Fruit fly (Drosophila melanogaster) whole organism, prepupa: ENCODE measurements around the gene CG16888.

Source experiments
- Blimp-1 ChIP-seq: fragments of 200-800 bp; sonication (Bioruptor generic); optimal IDR thresholded peaks from 3 replicates; lab custom pipeline; 2017; ENCODE audit warnings: missing biosample characterization, missing genetic modification characterization, mild to moderate bottlenecking, moderate library complexity, missing genetic modification reagents
- CG11902 ChIP-seq: fragments of 200-800 bp; sonication (Bioruptor generic); optimal IDR thresholded peaks from 3 replicates; lab custom pipeline; 2016; ENCODE audit warnings: missing biosample characterization, missing genetic modification characterization
- CG1621 ChIP-seq: fragments of 200-800 bp; sonication (Bioruptor generic); optimal IDR thresholded peaks from 3 replicates; lab custom pipeline; 2018; ENCODE audit warnings: missing biosample characterization, mild to moderate bottlenecking, missing genetic modification characterization
- CG3032 ChIP-seq: fragments of 200-800 bp; optimal IDR thresholded peaks from 2 replicates; lab custom pipeline; 2019; ENCODE audit warnings: missing biosample characterization, mild to moderate bottlenecking, missing genetic modification characterization, moderate library complexity
- CG31627 ChIP-seq: fragments of 200-800 bp; sonication (Bioruptor generic); optimal IDR thresholded peaks from 3 replicates; lab custom pipeline; 2016; ENCODE audit warnings: missing biosample characterization, missing genetic modification characterization
- CG32006 ChIP-seq: fragments of 200-800 bp; sonication (Bioruptor generic); optimal IDR thresholded peaks from 3 replicates; lab custom pipeline; 2017; ENCODE audit warnings: missing biosample characterization, mild to moderate bottlenecking, missing genetic modification characterization
- CG6276 ChIP-seq: fragments of 200-800 bp; sonication (Bioruptor generic); optimal IDR thresholded peaks from 2 replicates; lab custom pipeline; 2017; ENCODE audit warnings: missing biosample characterization, mild to moderate bottlenecking, missing genetic modification characterization
- CG6854 ChIP-seq: fragments of 200-800 bp; sonication (Bioruptor generic); optimal IDR thresholded peaks from 2 replicates; lab custom pipeline; 2017; ENCODE audit warnings: missing biosample characterization, mild to moderate bottlenecking, missing genetic modification characterization
- CG7368 ChIP-seq: fragments of 200-800 bp; sonication (Bioruptor generic); optimal IDR thresholded peaks from 3 replicates; lab custom pipeline; 2016; ENCODE audit warnings: missing biosample characterization, missing genetic modification characterization
- CG8119 ChIP-seq: fragments of 200-800 bp; sonication (Bioruptor generic); IDR thresholded peaks from 3 replicates; pipeline ENCODE4 v1.3.6; 2022; ENCODE audit warnings: missing biosample characterization, missing genetic modification characterization
- CG8319 ChIP-seq: fragments of 200-800 bp; sonication (Bioruptor generic); optimal IDR thresholded peaks from 3 replicates; lab custom pipeline; 2016; ENCODE audit warnings: missing biosample characterization, missing genetic modification characterization
- CG8632 ChIP-seq: fragments of 200-800 bp; sonication (Bioruptor generic); optimal IDR thresholded peaks from 3 replicates; lab custom pipeline; 2016; ENCODE audit warnings: missing biosample characterization, missing genetic modification characterization
- Eip78C ChIP-seq: fragments of 200-800 bp; sonication (Bioruptor generic); peaks from one replicate; lab custom pipeline; 2016; ENCODE audit warnings: missing biosample characterization, missing genetic modification characterization
- Eip93F ChIP-seq: fragments of 200-800 bp; sonication (Bioruptor generic); optimal IDR thresholded peaks from 2 replicates; lab custom pipeline; 2016; ENCODE audit warnings: missing biosample characterization, mild to moderate bottlenecking, missing genetic modification characterization
- Hr38 ChIP-seq: sonication (Bioruptor generic); optimal IDR thresholded peaks from 2 replicates; lab custom pipeline; 2016; ENCODE audit warnings: missing biosample characterization, missing genetic modification characterization
- Hr39 ChIP-seq: fragments of 200-800 bp; sonication (Bioruptor generic); optimal IDR thresholded peaks from 2 replicates; lab custom pipeline; 2016; ENCODE audit warnings: missing biosample characterization, missing genetic modification characterization
- Met ChIP-seq: fragments of 200-800 bp; sonication (Bioruptor generic); optimal IDR thresholded peaks from 3 replicates; lab custom pipeline; 2016; ENCODE audit warnings: missing biosample characterization, missing genetic modification characterization
- Sox102F ChIP-seq: fragments of 200-800 bp; sonication (Bioruptor generic); optimal IDR thresholded peaks from 2 replicates; lab custom pipeline; 2016; ENCODE audit warnings: missing biosample characterization, mild to moderate bottlenecking, missing genetic modification characterization
- achi ChIP-seq: fragments of 200-800 bp; sonication (Bioruptor generic); optimal IDR thresholded peaks from 3 replicates; lab custom pipeline; 2016; ENCODE audit warnings: missing biosample characterization, missing genetic modification characterization
- acj6 ChIP-seq: fragments of 200-800 bp; sonication (Bioruptor generic); optimal IDR thresholded peaks from 3 replicates; lab custom pipeline; 2016; ENCODE audit warnings: missing biosample characterization, missing genetic modification characterization
- dac ChIP-seq: fragments of 200-800 bp; sonication (Bioruptor generic); optimal IDR thresholded peaks from 2 replicates; lab custom pipeline; 2017; ENCODE audit warnings: missing biosample characterization, mild to moderate bottlenecking, missing genetic modification characterization
- dsx ChIP-seq: fragments of 200-800 bp; optimal IDR thresholded peaks from 3 replicates; lab custom pipeline; 2019; ENCODE audit warnings: missing biosample characterization, mild to moderate bottlenecking, missing genetic modification characterization, moderate library complexity; ENCODE audit not compliant: poor library complexity, severe bottlenecking
- eg ChIP-seq: fragments of 200-800 bp; sonication (Bioruptor generic); IDR thresholded peaks from 3 replicates; pipeline ENCODE4 v1.3.6; 2022; ENCODE audit warnings: missing biosample characterization, missing genetic modification characterization
- esn ChIP-seq: fragments of 200-800 bp; sonication (Bioruptor generic); optimal IDR thresholded peaks from 2 replicates; lab custom pipeline; 2016; ENCODE audit warnings: missing biosample characterization, mild to moderate bottlenecking, missing genetic modification characterization, moderate library complexity
- fd85E ChIP-seq: fragments of 200-800 bp; sonication (Bioruptor generic); optimal IDR thresholded peaks from 3 replicates; lab custom pipeline; 2016; ENCODE audit warnings: missing biosample characterization, missing genetic modification characterization
- fkh ChIP-seq: fragments of 200-800 bp; sonication (Bioruptor generic); optimal IDR thresholded peaks from 3 replicates; lab custom pipeline; 2017; ENCODE audit warnings: missing biosample characterization, mild to moderate bottlenecking, missing genetic modification characterization, moderate library complexity
- net ChIP-seq: fragments of 200-800 bp; sonication (Bioruptor generic); optimal IDR thresholded peaks from 3 replicates; lab custom pipeline; 2016; ENCODE audit warnings: missing biosample characterization, missing genetic modification characterization
- pdm3 ChIP-seq: fragments of 200-800 bp; sonication (Bioruptor generic); optimal IDR thresholded peaks from 3 replicates; lab custom pipeline; 2016; ENCODE audit warnings: missing biosample characterization, missing genetic modification characterization
- spab ChIP-seq: fragments of 200-800 bp; sonication (Bioruptor generic); optimal IDR thresholded peaks from 2 replicates; lab custom pipeline; 2017; ENCODE audit warnings: missing biosample characterization, mild to moderate bottlenecking, missing genetic modification characterization, missing genetic modification reagents
- ss ChIP-seq, 2 experiments: fragments of 200-800 bp; sonication (Bioruptor generic); optimal IDR thresholded peaks; 2 replicates in 1 of 2; 3 replicates in 1 of 2; lab custom pipeline; 2017 to 2018; ENCODE audit warnings: mild to moderate bottlenecking in 2 of 2, missing biosample characterization in 2 of 2, missing genetic modification characterization in 2 of 2, moderate library complexity in 1 of 2
- topi ChIP-seq: fragments of 200-800 bp; sonication (Bioruptor generic); optimal IDR thresholded peaks from 3 replicates; lab custom pipeline; 2016; ENCODE audit warnings: missing biosample characterization, missing genetic modification characterization

The CG16888 gene

DNA sequence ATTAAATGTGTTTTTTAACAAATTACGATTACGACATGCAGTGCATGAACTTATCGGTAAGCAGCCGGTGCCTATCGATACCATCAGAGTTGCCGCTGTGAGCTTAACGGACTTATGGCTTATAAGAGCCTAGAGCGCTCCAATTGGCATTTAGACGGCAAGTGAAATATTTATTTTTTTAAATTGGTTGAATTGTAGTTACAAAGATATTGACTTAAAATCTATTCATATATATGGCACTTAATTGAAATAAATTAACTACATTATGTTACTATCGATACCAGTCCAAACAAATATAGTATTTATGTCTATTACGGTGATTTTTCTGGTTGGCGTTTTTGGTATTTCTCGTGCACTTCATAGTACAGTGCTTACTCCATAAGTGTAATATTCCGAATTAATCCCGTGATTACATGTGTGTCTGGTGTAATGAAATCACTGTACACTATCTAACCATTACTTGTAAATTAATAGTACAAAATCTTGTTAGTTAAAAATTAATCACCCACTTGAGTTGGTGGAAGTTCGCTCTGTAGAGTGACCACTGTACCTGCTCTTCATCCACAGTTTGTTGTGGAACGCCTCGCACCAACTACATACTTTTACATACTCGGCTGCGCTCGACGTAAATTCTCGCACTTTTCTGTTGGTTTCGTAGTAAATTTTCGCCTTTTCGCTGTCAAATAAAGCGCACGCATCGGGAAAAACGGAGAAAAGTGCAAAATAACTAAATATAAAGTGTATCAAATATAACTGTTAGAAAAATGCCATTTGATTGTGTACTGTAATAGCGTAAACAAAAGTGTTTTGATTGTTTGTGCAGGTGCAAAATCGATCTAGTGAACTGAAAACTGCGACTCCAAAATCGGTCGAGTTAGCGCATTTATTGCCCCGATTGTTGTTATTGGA, 22.2 kb upstream of the CG16888 start, which contains the start of the genes mRpS23 and CenG1A (continued):
- peak; percentile 100 for TF ChIP-seq ss (GFP tag; optimal IDR thresholded peaks at IDR 0.05; lab: Kevin White, UChicago)
- peak; percentile 100 for TF ChIP-seq CG6854 (GFP tag; lab: Kevin White, UChicago)
- peak; percentile 99 for TF ChIP-seq CG11902
- TF ChIP-seq spab (GFP tag; lab: Kevin White, UChicago) = peak; percentile 100
- peak; percentile 100 for TF ChIP-seq eg
- TF ChIP-seq acj6 (GFP tag; lab: Kevin White, UChicago) = peak; percentile 100
- TF ChIP-seq Eip93F = peak; percentile 100
- peak; percentile 99 for TF ChIP-seq fd85E (GFP tag; lab: Kevin White, UChicago)
- peak; percentile 97 for TF ChIP-seq fkh (GFP tag; lab: Kevin White, UChicago)
- TF ChIP-seq dac (GFP tag; lab: Kevin White, UChicago) = peak; percentile 99
- TF ChIP-seq, all 60 proteins: peak for 60

DNA sequence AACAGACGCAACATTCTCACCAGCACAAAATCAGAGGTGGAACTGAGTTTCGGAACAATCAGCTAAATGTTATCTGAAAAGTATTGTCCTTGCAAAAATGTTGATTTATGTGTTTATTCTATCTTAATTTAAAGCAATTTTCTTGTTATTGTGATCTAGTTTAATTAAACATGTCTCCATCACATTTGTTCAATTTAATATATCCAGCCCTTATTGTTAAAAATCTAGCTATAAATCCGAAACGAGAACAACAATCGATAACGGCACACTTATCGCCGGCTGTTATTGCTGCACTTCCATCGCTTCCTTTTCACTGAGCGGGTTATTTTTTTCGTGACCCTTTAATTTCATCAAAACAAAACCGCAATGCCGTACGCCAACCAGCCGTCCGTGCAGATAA, 20.0 kb upstream of the CG16888 start, which contains the start of the genes GatC, PolG2 and Polr2C:
GatC (minus strand) TSS at position 48 of the 400 bp plus-strand sequence.
PolG2 (minus strand) TSS at position 48 of the 400 bp plus-strand sequence.
Polr2C (plus strand) TSS at position 280 of the 400 bp plus-strand sequence.
- TF ChIP-seq CG8119 (GFP tag; lab: Robert Waterston, UW) = 0 out of 3 replicates have a peak, but pooled peaks have one; percentile 12
- TF ChIP-seq esn (GFP tag; lab: Kevin White, UChicago) = peak; percentile 14
- no peak for TF ChIP-seq Sox102F (GFP tag; lab: Kevin White, UChicago)
- TF ChIP-seq CG3032 (tag; lab: Kevin White, UChicago) = peak; percentile 8
- TF ChIP-seq dsx (GFP tag; lab: Kevin White, UChicago) = no peak
- no peak for TF ChIP-seq fd85E (GFP tag; lab: Kevin White, UChicago)
- TF ChIP-seq CG31627 (GFP tag; lab: Kevin White, UChicago) = peak; percentile 26
- TF ChIP-seq eg = 0 out of 3 replicates have a peak, but pooled peaks have one; percentile 15
- TF ChIP-seq CG8319 = no peak

- TF ChIP-seq achi (no peak), pdm3 (no peak), Hr39 (no peak)
Observed at dm6 chr2L:13829540-13829939, 16.5 kb upstream of the CG16888 start, which contains the start of the genes Arpc1 and Orc5. Arpc1 (minus strand) TSS chr2L:13829741. Orc5 (plus strand) TSS chr2L:13829837.

DNA sequence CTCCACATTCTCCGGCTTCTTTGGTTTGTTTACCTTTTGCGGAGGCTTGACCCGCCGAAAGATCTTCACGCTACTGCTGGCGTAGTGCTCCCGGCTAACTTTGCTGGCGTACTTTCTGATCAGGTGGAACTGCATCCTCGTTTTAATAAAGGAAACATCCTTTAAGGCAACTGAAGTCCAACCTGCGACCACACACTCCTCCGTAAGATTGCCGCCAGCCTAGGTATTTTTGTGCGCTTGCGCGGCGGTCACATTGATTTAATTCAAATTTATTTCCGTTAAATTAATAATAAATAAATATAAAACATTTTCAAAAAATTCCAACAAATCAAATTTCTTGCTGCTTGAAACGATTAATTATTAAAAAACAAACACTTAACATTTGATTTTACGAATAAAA, 14.5 kb upstream of the CG16888 start, which contains the start of gene PolG1:
PolG1 (minus strand) TSS at position 216 of the 400 bp plus-strand sequence.
- TF ChIP-seq dsx (GFP tag; lab: Kevin White, UChicago) (no peak), CG1621 (tag; lab: Kevin White, UChicago) (peak; percentile 77)

dm6 chr2L:13820948-13821347, 7.9 kb upstream of the CG16888 start, which contains the start of gene b:
b (plus strand) TSS chr2L:13821248.
- TF ChIP-seq CG7368 (GFP tag; lab: Kevin White, UChicago) (no peak), topi (GFP tag; lab: Kevin White, UChicago) (no peak), CG32006 (GFP tag; lab: Kevin White, UChicago) (no peak), Hr38 (GFP tag; lab: Kevin White, UChicago) (no peak), CG8632 (GFP tag; lab: Kevin White, UChicago) (no peak), Eip78C (GFP tag; lab: Kevin White, UChicago) (no peak)

- TF ChIP-seq Blimp-1 (no peak), Met (GFP tag; lab: Kevin White, UChicago) (no peak), CG6276 (GFP tag; lab: Kevin White, UChicago) (no peak), net (GFP tag; lab: Kevin White, UChicago) (no peak), Sox102F (GFP tag; lab: Kevin White, UChicago) (no peak)
Observed at dm6 chr2L:13820176-13820575, 7.1 kb upstream of the CG16888 start.
